Worm (Caenorhabditis elegans) whole organism, L2 larva: ENCODE measurements around the gene oac-4.

Experiments
- mdl-1 ChIP-seq, 2 experiments: fragments of 150-350 bp in 1 of 2; sonication (generic microtip) in 1 of 2; optimal IDR thresholded peaks; 2 replicates each; lab custom pipeline; 2017; ENCODE audit warnings: missing biosample characterization in 2 of 2, missing genetic modification characterization in 2 of 2
- nhr-25 ChIP-seq: fragments of 150-350 bp; sonication (generic microtip); optimal IDR thresholded peaks from 3 replicates; lab custom pipeline; 2014; ENCODE audit warnings: missing biosample characterization, missing genetic modification characterization
- nhr-6 ChIP-seq: fragments of 150-350 bp; optimal IDR thresholded peaks from 2 replicates; lab custom pipeline; 2014; ENCODE audit warnings: missing biosample characterization, missing genetic modification characterization

- TF ChIP-seq nhr-25 (tag; lab: Kevin White, UChicago), result no peak
- no peak for TF ChIP-seq nhr-6
- no peak for TF ChIP-seq mdl-1 (tag; optimal IDR thresholded peaks at IDR 0.05; lab: Kevin White, UChicago)
These were observed 20.2 kb downstream of the oac-4 start for ce11 chrII:3815445-3816208.
